Worm (Caenorhabditis elegans) whole organism, early embryonic: ENCODE results near the gene arrd-11.

ENCODE experiments used
- B0310.2 ChIP-seq: sonication (generic microtip); optimal IDR thresholded peaks from 2 replicates; lab custom pipeline; 2016; ENCODE audit warnings: mild to moderate bottlenecking, missing genetic modification characterization, missing compliant biosample characterization
- F13C5.2 ChIP-seq: sonication (generic microtip); optimal IDR thresholded peaks from 2 replicates; lab custom pipeline; 2017; ENCODE audit warnings: mild to moderate bottlenecking, missing genetic modification characterization, inconsistent platforms, missing compliant biosample characterization
- aly-1 ChIP-seq: sonication (generic microtip); optimal IDR thresholded peaks from 2 replicates; lab custom pipeline; 2016; ENCODE audit warnings: missing genetic modification characterization, missing compliant biosample characterization
- ama-1 ChIP-seq: fragments of 150-350 bp; optimal IDR thresholded peaks from 2 replicates; lab custom pipeline; 2014
- ceh-13 ChIP-seq: fragments of 200-800 bp; sonication (Bioruptor generic); optimal IDR thresholded peaks from 2 replicates; lab custom pipeline; 2018; ENCODE audit warnings: mild to moderate bottlenecking, missing genetic modification characterization, missing compliant biosample characterization
- ceh-36 ChIP-seq: sonication (generic microtip); optimal IDR thresholded peaks from 2 replicates; lab custom pipeline; 2016; ENCODE audit warnings: missing genetic modification characterization, inconsistent platforms, missing compliant biosample characterization
- ets-7 ChIP-seq: sonication (generic microtip); optimal IDR thresholded peaks from 2 replicates; lab custom pipeline; 2016; ENCODE audit warnings: missing genotype, missing genetic modification characterization, missing compliant biosample characterization
- flt-1 ChIP-seq: fragments of 200-800 bp; sonication (Bioruptor generic); IDR thresholded peaks from 2 replicates; pipeline ENCODE4 v1.3.6; 2022; ENCODE audit warnings: missing genetic modification characterization, missing compliant biosample characterization
- hmbx-1 ChIP-seq: sonication (generic microtip); optimal IDR thresholded peaks from 2 replicates; lab custom pipeline; 2016; ENCODE audit warnings: mild to moderate bottlenecking, missing genetic modification characterization, missing compliant biosample characterization
- hmg-4 ChIP-seq: fragments of 200-800 bp; sonication (Bioruptor generic); optimal IDR thresholded peaks from 2 replicates; lab custom pipeline; 2018; ENCODE audit warnings: mild to moderate bottlenecking, missing genetic modification characterization, missing compliant biosample characterization
- hnd-1 ChIP-seq: sonication (generic microtip); optimal IDR thresholded peaks from 2 replicates; lab custom pipeline; 2016; ENCODE audit warnings: missing genetic modification characterization, missing compliant biosample characterization
- pes-1 ChIP-seq: fragments of 200-800 bp; sonication (Bioruptor generic); IDR thresholded peaks from 2 replicates; pipeline ENCODE4 v1.3.6; 2022; ENCODE audit warnings: missing genetic modification reagents, missing genetic modification characterization, missing compliant biosample characterization
- scrt-1 ChIP-seq: fragments of 200-800 bp; sonication (Bioruptor generic); IDR thresholded peaks from 2 replicates; pipeline ENCODE4 v1.3.6; 2022; ENCODE audit warnings: missing genetic modification characterization, missing compliant biosample characterization
- sea-1 ChIP-seq: fragments of 200-800 bp; sonication (Bioruptor generic); conservative IDR thresholded peaks from 2 replicates; pipeline ENCODE4 v1.3.6; 2022; ENCODE audit warnings: missing genetic modification characterization, missing compliant biosample characterization
- tbx-11 ChIP-seq: fragments of 200-800 bp; sonication (Bioruptor generic); IDR thresholded peaks from 2 replicates; pipeline ENCODE4 v1.3.6; 2022; ENCODE audit warnings: missing genetic modification characterization, missing compliant biosample characterization
- tbx-37 ChIP-seq: fragments of 200-800 bp; sonication (Bioruptor generic); conservative IDR thresholded peaks from 2 replicates; pipeline ENCODE4 v1.3.6; 2022; ENCODE audit warnings: missing genetic modification reagents, missing genetic modification characterization, missing compliant biosample characterization
- tra-4 ChIP-seq: sonication (generic microtip); optimal IDR thresholded peaks from 2 replicates; lab custom pipeline; 2017; ENCODE audit warnings: missing genetic modification characterization, missing compliant biosample characterization

The arrd-11 gene

ce11 chrII:13741449-13741848, 21.8 kb upstream of the arrd-11 start, which contains the start of gene mig-14:
TSS of gene mig-14 (plus strand) at chrII:13741738.
- no peak for TF ChIP-seq B0310.2 (tag; lab: Kevin White, UChicago)
- TF ChIP-seq aly-1 (tag; lab: Kevin White, UChicago): no peak
- TF ChIP-seq tbx-11 (GFP tag; lab: Robert Waterston, UW): no peak
- no peak for TF ChIP-seq scrt-1 (GFP tag; lab: Robert Waterston, UW)
- no peak for TF ChIP-seq tra-4 (tag; lab: Kevin White, UChicago)
- TF ChIP-seq hnd-1 (tag; lab: Kevin White, UChicago): no peak
- no peak for TF ChIP-seq ceh-36 (tag; lab: Kevin White, UChicago)
- no peak for TF ChIP-seq pes-1
- TF ChIP-seq F13C5.2: no peak
- no peak for TF ChIP-seq tbx-37 (GFP tag; lab: Robert Waterston, UW)
- TF ChIP-seq ama-1: no peak
- no peak for TF ChIP-seq hmg-4 (GFP tag; lab: Kevin White, UChicago)
- no peak for TF ChIP-seq ceh-13 (GFP tag; lab: Kevin White, UChicago)
- no peak for TF ChIP-seq sea-1 (GFP tag; lab: Robert Waterston, UW)
- no peak for TF ChIP-seq flt-1 (GFP tag; lab: Robert Waterston, UW)

ce11 chrII:13750128-13750527, 13.1 kb upstream of the arrd-11 start:
- TF ChIP-seq ama-1 (no peak), pes-1 (no peak), scrt-1 (GFP tag; lab: Robert Waterston, UW) (no peak), ceh-36 (tag; lab: Kevin White, UChicago) (no peak), B0310.2 (tag; lab: Kevin White, UChicago) (no peak), ceh-13 (GFP tag; lab: Kevin White, UChicago) (no peak), ets-7 (no peak), hmg-4 (GFP tag; lab: Kevin White, UChicago) (no peak), hnd-1 (tag; lab: Kevin White, UChicago) (no peak)

- no peak for TF ChIP-seq ceh-36 (tag; lab: Kevin White, UChicago)
- no peak for TF ChIP-seq tra-4 (tag; lab: Kevin White, UChicago)
- no peak for TF ChIP-seq hmbx-1 (tag; lab: Kevin White, UChicago)
- TF ChIP-seq ama-1: no peak
- no peak for TF ChIP-seq pes-1
- no peak for TF ChIP-seq aly-1 (tag; lab: Kevin White, UChicago)
- no peak for TF ChIP-seq scrt-1 (GFP tag; lab: Robert Waterston, UW)
- no peak for TF ChIP-seq sea-1 (GFP tag; lab: Robert Waterston, UW)
- no peak for TF ChIP-seq hmg-4 (GFP tag; lab: Kevin White, UChicago)
- TF ChIP-seq ets-7: no peak
- TF ChIP-seq hnd-1 (tag; lab: Kevin White, UChicago): no peak
- no peak for TF ChIP-seq B0310.2 (tag; lab: Kevin White, UChicago)
- no peak for TF ChIP-seq ceh-13 (GFP tag; lab: Kevin White, UChicago)
- no peak for TF ChIP-seq tbx-11 (GFP tag; lab: Robert Waterston, UW)
- no peak for TF ChIP-seq tbx-37 (GFP tag; lab: Robert Waterston, UW)
These were observed 12.2 kb upstream of the arrd-11 start for ce11 chrII:13751030-13751429.

ce11 chrII:13752016-13752415, 11.2 kb upstream of the arrd-11 start, which contains the start of gene arrd-14:
TSS of gene arrd-14 (plus strand) at chrII:13752316.
- TF ChIP-seq hmg-4 (GFP tag; lab: Kevin White, UChicago): no peak
- TF ChIP-seq ets-7: no peak
- no peak for TF ChIP-seq tra-4 (tag; lab: Kevin White, UChicago)
- TF ChIP-seq sea-1 (GFP tag; lab: Robert Waterston, UW): no peak
- TF ChIP-seq hnd-1 (tag; lab: Kevin White, UChicago): no peak
- TF ChIP-seq hmbx-1 (tag; lab: Kevin White, UChicago): no peak

- TF ChIP-seq flt-1 (GFP tag; lab: Robert Waterston, UW) (no peak), pes-1 (no peak), sea-1 (GFP tag; lab: Robert Waterston, UW) (no peak), hmg-4 (GFP tag; lab: Kevin White, UChicago) (no peak), B0310.2 (tag; lab: Kevin White, UChicago) (no peak), ets-7 (no peak), ceh-36 (tag; lab: Kevin White, UChicago) (no peak), tbx-37 (GFP tag; lab: Robert Waterston, UW) (no peak), hmbx-1 (tag; lab: Kevin White, UChicago) (no peak), aly-1 (tag; lab: Kevin White, UChicago) (no peak)
These were observed 7.0 kb upstream of the arrd-11 start for ce11 chrII:13756232-13756631.

ce11 chrII:13758108-13758507, 5.1 kb upstream of the arrd-11 start, which contains the start of gene arrd-13:
TSS of gene arrd-13 (plus strand) at chrII:13758408.
- no peak for TF ChIP-seq B0310.2 (tag; lab: Kevin White, UChicago)
- no peak for TF ChIP-seq sea-1 (GFP tag; lab: Robert Waterston, UW)
- no peak for TF ChIP-seq hmg-4 (GFP tag; lab: Kevin White, UChicago)
- TF ChIP-seq ceh-13 (GFP tag; lab: Kevin White, UChicago): no peak
- no peak for TF ChIP-seq hmbx-1 (tag; lab: Kevin White, UChicago)
- TF ChIP-seq ceh-36 (tag; lab: Kevin White, UChicago): no peak
- no peak for TF ChIP-seq tbx-11 (GFP tag; lab: Robert Waterston, UW)
- TF ChIP-seq pes-1: no peak
- no peak for TF ChIP-seq hnd-1 (tag; lab: Kevin White, UChicago)
- TF ChIP-seq scrt-1 (GFP tag; lab: Robert Waterston, UW): no peak
- no peak for TF ChIP-seq aly-1 (tag; lab: Kevin White, UChicago)
- TF ChIP-seq ets-7: no peak
- TF ChIP-seq ama-1: no peak
- TF ChIP-seq flt-1 (GFP tag; lab: Robert Waterston, UW): no peak

- TF ChIP-seq ets-7: no peak
- TF ChIP-seq scrt-1 (GFP tag; lab: Robert Waterston, UW): no peak
- TF ChIP-seq ceh-36 (tag; lab: Kevin White, UChicago): no peak
- TF ChIP-seq ama-1: no peak
- TF ChIP-seq tbx-11 (GFP tag; lab: Robert Waterston, UW): no peak
- TF ChIP-seq flt-1 (GFP tag; lab: Robert Waterston, UW): no peak
- TF ChIP-seq pes-1: no peak
- TF ChIP-seq hnd-1 (tag; lab: Kevin White, UChicago): no peak
- TF ChIP-seq hmbx-1 (tag; lab: Kevin White, UChicago): no peak
These were observed 2.7 kb downstream of the arrd-11 start, which contains the start of gene arrd-12 for ce11 chrII:13765952-13766351. TSS of gene arrd-12 (plus strand) at chrII:13766252.
